Fruit fly (Drosophila melanogaster) whole organism, embryonic: ENCODE results near the gene CG43346.
A peak's percentile ranks its signal among the peaks of the same experiment; 100 is the strongest.

ENCODE experiments used
- ATbp ChIP-seq: fragments of 200-800 bp; sonication (Bioruptor generic); optimal IDR thresholded peaks from 2 replicates; lab custom pipeline; 2017; ENCODE audit warnings: missing biosample characterization, mild to moderate bottlenecking, missing genetic modification characterization, missing genetic modification reagents
- B-H1 ChIP-seq: fragments of 200-800 bp; sonication (Bioruptor generic); IDR thresholded peaks from 3 replicates; pipeline ENCODE4 v1.3.6; 2022; ENCODE audit warnings: missing biosample characterization, missing genetic modification characterization
- CG10267 ChIP-seq: fragments of 200-800 bp; sonication (Bioruptor generic); optimal IDR thresholded peaks from 2 replicates; lab custom pipeline; 2018; ENCODE audit warnings: missing biosample characterization, mild to moderate bottlenecking, missing genetic modification characterization, moderate library complexity
- CG10321 ChIP-seq: fragments of 200-800 bp; sonication (Bioruptor generic); IDR thresholded peaks from 2 replicates; pipeline ENCODE4 v1.3.6; 2022; ENCODE audit warnings: missing biosample characterization, missing genetic modification characterization
- CG10565 ChIP-seq: fragments of 200-800 bp; sonication (Bioruptor generic); optimal IDR thresholded peaks from 3 replicates; lab custom pipeline; 2016; ENCODE audit warnings: missing biosample characterization, mild to moderate bottlenecking, missing genetic modification characterization
- CG11398 ChIP-seq: fragments of 200-800 bp; sonication (Bioruptor generic); optimal IDR thresholded peaks from 2 replicates; lab custom pipeline; 2016; ENCODE audit warnings: missing biosample characterization, missing genetic modification characterization
- CG12391 ChIP-seq: fragments of 200-800 bp; sonication (Bioruptor generic); optimal IDR thresholded peaks from 3 replicates; lab custom pipeline; 2018; ENCODE audit warnings: missing biosample characterization, mild to moderate bottlenecking, missing genetic modification characterization, moderate library complexity
- CG12744 ChIP-seq: fragments of 200-800 bp; sonication (Bioruptor generic); optimal IDR thresholded peaks from 2 replicates; lab custom pipeline; 2016; ENCODE audit warnings: missing biosample characterization, missing genetic modification characterization
- CG13287 ChIP-seq: fragments of 200-800 bp; sonication (Bioruptor generic); IDR thresholded peaks from 2 replicates; pipeline ENCODE4 v1.3.6; 2022; ENCODE audit warnings: missing biosample characterization, missing genetic modification characterization; ENCODE audit not compliant: partially characterized antibody
- CG13775 ChIP-seq: fragments of 200-800 bp; sonication (Bioruptor generic); optimal IDR thresholded peaks from 3 replicates; lab custom pipeline; 2017; ENCODE audit warnings: missing biosample characterization, mild to moderate bottlenecking, missing genetic modification characterization
- CG13894 ChIP-seq: fragments of 200-800 bp; sonication (Bioruptor generic); optimal IDR thresholded peaks from 3 replicates; lab custom pipeline; 2018; ENCODE audit warnings: missing biosample characterization, mild to moderate bottlenecking, missing genetic modification characterization, moderate library complexity
- CG14441 ChIP-seq: fragments of 200-800 bp; sonication (Bioruptor generic); IDR thresholded peaks from 2 replicates; pipeline ENCODE4 v1.3.6; 2022; ENCODE audit warnings: missing biosample characterization, missing genetic modification characterization
- CG14710 ChIP-seq: fragments of 200-800 bp; sonication (Bioruptor generic); optimal IDR thresholded peaks from 3 replicates; lab custom pipeline; 2019; ENCODE audit warnings: missing biosample characterization, mild to moderate bottlenecking, missing genetic modification characterization, moderate library complexity
- CG15696 ChIP-seq: fragments of 200-800 bp; sonication (Bioruptor generic); optimal IDR thresholded peaks from 2 replicates; lab custom pipeline; 2019; ENCODE audit warnings: missing biosample characterization, mild to moderate bottlenecking, missing genetic modification characterization, moderate library complexity
- CG17328 ChIP-seq: fragments of 200-800 bp; sonication (Bioruptor generic); IDR thresholded peaks from 2 replicates; pipeline ENCODE4 v1.3.6; 2022; ENCODE audit warnings: missing biosample characterization, missing genetic modification characterization
- CG17912 ChIP-seq: fragments of 200-800 bp; sonication (Bioruptor generic); optimal IDR thresholded peaks from 2 replicates; lab custom pipeline; 2018; ENCODE audit warnings: missing biosample characterization, mild to moderate bottlenecking, missing genetic modification characterization
- CG18764 ChIP-seq: fragments of 200-800 bp; sonication (Bioruptor generic); optimal IDR thresholded peaks from 3 replicates; lab custom pipeline; 2016; ENCODE audit warnings: missing biosample characterization, missing genetic modification characterization
- CG2116 ChIP-seq: fragments of 200-800 bp; sonication (Bioruptor generic); optimal IDR thresholded peaks from 3 replicates; lab custom pipeline; 2018; ENCODE audit warnings: missing biosample characterization, mild to moderate bottlenecking, missing genetic modification characterization
- CG2129 ChIP-seq: fragments of 200-800 bp; sonication (Bioruptor generic); IDR thresholded peaks from 2 replicates; pipeline ENCODE4 v1.3.6; 2022; ENCODE audit warnings: missing biosample characterization, missing genetic modification characterization; ENCODE audit not compliant: partially characterized antibody
- CG30020 ChIP-seq: fragments of 200-800 bp; optimal IDR thresholded peaks from 2 replicates; lab custom pipeline; 2019; ENCODE audit warnings: missing biosample characterization, mild to moderate bottlenecking, missing genetic modification characterization, moderate library complexity
- CG32772 ChIP-seq: fragments of 200-800 bp; sonication (Bioruptor generic); IDR thresholded peaks from 2 replicates; pipeline ENCODE4 v1.3.6; 2022; ENCODE audit warnings: missing biosample characterization, missing genetic modification characterization
- CG33557 ChIP-seq: fragments of 200-800 bp; sonication (Bioruptor generic); optimal IDR thresholded peaks from 2 replicates; lab custom pipeline; 2019; ENCODE audit warnings: missing biosample characterization, mild to moderate bottlenecking, missing genetic modification characterization, moderate library complexity
- CG34224 ChIP-seq: fragments of 200-800 bp; sonication (Bioruptor generic); IDR thresholded peaks from 3 replicates; pipeline ENCODE4 v1.3.6; 2022; ENCODE audit warnings: missing biosample characterization, missing genetic modification characterization; ENCODE audit not compliant: partially characterized antibody
- CG34376 ChIP-seq: fragments of 200-800 bp; sonication (Bioruptor generic); optimal IDR thresholded peaks from 2 replicates; lab custom pipeline; 2018; ENCODE audit warnings: missing biosample characterization, mild to moderate bottlenecking, missing genetic modification characterization
- CG3847 ChIP-seq: fragments of 200-800 bp; sonication (Bioruptor generic); IDR thresholded peaks from 2 replicates; pipeline ENCODE4 v1.3.6; 2022; ENCODE audit warnings: missing biosample characterization, missing genetic modification characterization
- CG4617 ChIP-seq: fragments of 200-800 bp; sonication (Bioruptor generic); optimal IDR thresholded peaks from 3 replicates; lab custom pipeline; 2016; ENCODE audit warnings: missing biosample characterization, missing genetic modification characterization, borderline replicate concordance
- CG6765 ChIP-seq: fragments of 200-800 bp; sonication (Bioruptor generic); optimal IDR thresholded peaks from 3 replicates; lab custom pipeline; 2017; ENCODE audit warnings: missing biosample characterization, mild to moderate bottlenecking, missing genetic modification characterization
- CG7786 ChIP-seq: fragments of 200-800 bp; sonication (Bioruptor generic); optimal IDR thresholded peaks from 2 replicates; lab custom pipeline; 2016; ENCODE audit warnings: missing biosample characterization, missing genetic modification characterization
- CG7963 ChIP-seq: fragments of 200-800 bp; sonication (Bioruptor generic); IDR thresholded peaks from 3 replicates; pipeline ENCODE4 v1.3.6; 2022; ENCODE audit warnings: missing biosample characterization, missing genetic modification characterization; ENCODE audit not compliant: partially characterized antibody
- CG8944 ChIP-seq: fragments of 200-800 bp; sonication (Bioruptor generic); optimal IDR thresholded peaks from 3 replicates; lab custom pipeline; 2016; ENCODE audit warnings: missing biosample characterization, missing genetic modification characterization
- CkIIα-i1 ChIP-seq: fragments of 200-800 bp; sonication (Bioruptor generic); IDR thresholded peaks from 2 replicates; pipeline ENCODE4 v1.3.6; 2022; ENCODE audit warnings: missing biosample characterization, missing genetic modification characterization
- E2f1 ChIP-seq: fragments of 200-800 bp; sonication (Bioruptor generic); IDR thresholded peaks from 2 replicates; pipeline ENCODE4 v1.3.6; 2022; ENCODE audit warnings: missing biosample characterization, missing genetic modification characterization
- Fer3 ChIP-seq: fragments of 200-800 bp; sonication (Bioruptor generic); optimal IDR thresholded peaks from 2 replicates; lab custom pipeline; 2018; ENCODE audit warnings: missing biosample characterization, mild to moderate bottlenecking, missing genetic modification characterization, moderate library complexity
- HHEX ChIP-seq: fragments of 200-800 bp; sonication (Bioruptor generic); optimal IDR thresholded peaks from 3 replicates; lab custom pipeline; 2017; ENCODE audit warnings: missing biosample characterization, mild to moderate bottlenecking, missing genetic modification characterization, missing genetic modification reagents
- Hr51 ChIP-seq, 2 experiments: fragments of 200-800 bp; sonication (Bioruptor generic); optimal IDR thresholded peaks; 2 replicates in 1 of 2; 3 replicates in 1 of 2; lab custom pipeline; 2016 to 2018; ENCODE audit warnings: missing biosample characterization in 2 of 2, missing genetic modification characterization in 2 of 2, mild to moderate bottlenecking in 1 of 2, moderate library complexity in 1 of 2
- Opbp ChIP-seq: fragments of 200-800 bp; sonication (Bioruptor generic); IDR thresholded peaks from 3 replicates; pipeline ENCODE4 v1.3.6; 2022; ENCODE audit warnings: missing biosample characterization, missing genetic modification characterization; ENCODE audit not compliant: partially characterized antibody
- Optix ChIP-seq: fragments of 200-800 bp; sonication (Bioruptor generic); IDR thresholded peaks from 3 replicates; pipeline ENCODE4 v1.3.6; 2022; ENCODE audit warnings: missing biosample characterization, missing genetic modification characterization
- Trl ChIP-seq, 3 experiments: fragments of >200 bp in 2 of 3; fragments of 200-800 bp in 1 of 3; sonication (Bioruptor generic) in 1 of 3; optimal IDR thresholded peaks; 2 replicates in 1 of 3; 3 replicates in 2 of 3; lab custom pipeline; 2016 to 2017; ENCODE audit warnings: missing biosample characterization in 1 of 3, missing genetic modification characterization in 1 of 3
- ato ChIP-seq: fragments of 200-800 bp; sonication (Bioruptor generic); IDR thresholded peaks from 2 replicates; pipeline ENCODE4 v1.3.6; 2022; ENCODE audit warnings: missing biosample characterization, missing genetic modification characterization; ENCODE audit not compliant: partially characterized antibody
- emc ChIP-seq: fragments of 200-800 bp; sonication (Bioruptor generic); optimal IDR thresholded peaks from 2 replicates; lab custom pipeline; 2016; ENCODE audit warnings: missing biosample characterization, missing genetic modification characterization
- eve ChIP-seq, 2 experiments: fragments of >200 bp; optimal IDR thresholded peaks; 2 replicates each; lab custom pipeline; 2017; ENCODE audit warnings: missing biosample characterization in 2 of 2, missing genetic modification characterization in 2 of 2
- lov ChIP-seq, 2 experiments: fragments of 200-800 bp in 1 of 2; fragments of >200 bp in 1 of 2; sonication (Bioruptor generic) in 1 of 2; IDR thresholded peaks in 1 of 2; optimal IDR thresholded peaks in 1 of 2; 2 replicates in 1 of 2; 3 replicates in 1 of 2; pipeline versions ENCODE4 v1.3.6 to Lab custom; 2017 to 2022; ENCODE audit warnings: missing biosample characterization in 1 of 2, missing genetic modification characterization in 1 of 2
- nau ChIP-seq: fragments of 200-800 bp; sonication (Bioruptor generic); optimal IDR thresholded peaks from 3 replicates; lab custom pipeline; 2017; ENCODE audit warnings: missing biosample characterization, mild to moderate bottlenecking, missing genetic modification characterization, missing genetic modification reagents
- nerfin-2 ChIP-seq: fragments of 200-800 bp; sonication (Bioruptor generic); IDR thresholded peaks from 2 replicates; pipeline ENCODE4 v1.3.6; 2022; ENCODE audit warnings: missing biosample characterization, missing genetic modification characterization; ENCODE audit not compliant: partially characterized antibody
- psq ChIP-seq: fragments of 200-800 bp; sonication (Bioruptor generic); optimal IDR thresholded peaks from 2 replicates; lab custom pipeline; 2017; ENCODE audit warnings: missing biosample characterization, missing genetic modification characterization
- rib ChIP-seq: fragments of 200-800 bp; sonication (Bioruptor generic); IDR thresholded peaks from 2 replicates; pipeline ENCODE4 v1.3.6; 2022; ENCODE audit warnings: missing biosample characterization, missing genetic modification characterization
- sc ChIP-seq, 3 experiments: fragments of >200 bp in 2 of 3; fragments of 200-800 bp in 1 of 3; sonication (Bioruptor generic) in 1 of 3; optimal IDR thresholded peaks; 2 replicates in 2 of 3; 3 replicates in 1 of 3; lab custom pipeline; 2017; ENCODE audit warnings: mild to moderate bottlenecking in 1 of 3, missing biosample characterization in 1 of 3, missing genetic modification characterization in 1 of 3, missing genetic modification reagents in 1 of 3
- toy ChIP-seq: fragments of 200-800 bp; sonication (Bioruptor generic); IDR thresholded peaks from 2 replicates; pipeline ENCODE4 v1.3.6; 2022; ENCODE audit warnings: missing biosample characterization, missing genetic modification characterization

The CG43346 gene

DNA sequence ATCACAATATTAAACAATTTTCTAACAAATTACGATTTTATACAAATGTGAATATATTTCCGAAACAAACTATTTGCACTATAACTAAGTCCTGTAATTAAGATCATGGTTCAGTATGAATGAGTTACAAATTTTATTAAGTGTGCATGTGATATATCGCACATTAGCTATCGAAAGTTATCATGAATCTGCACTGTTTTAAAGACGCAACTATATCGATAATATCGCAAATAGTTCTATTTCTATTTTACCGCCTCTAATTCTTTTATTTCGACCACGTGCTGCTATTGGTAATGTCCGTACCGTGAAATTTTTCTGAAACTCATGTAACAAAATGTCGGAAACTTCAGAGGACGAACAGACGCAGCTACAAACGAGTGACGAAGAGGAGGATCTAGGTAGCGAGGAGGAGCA lies 25.4 kb downstream of the CG43346 start, which contains the start of gene pths (continued):
- TF ChIP-seq lov (optimal IDR thresholded peaks at IDR 0.05; lab: Kevin White, UChicago): no peak
- no peak for TF ChIP-seq lov (GFP tag; IDR thresholded peaks at IDR 0.05; lab: Robert Waterston, UW)
- no peak for TF ChIP-seq emc
- 0 out of 2 replicates have a peak, but pooled peaks have one; percentile 28 for TF ChIP-seq CG17328
- peak; percentile 67 for TF ChIP-seq CG14710 (tag; lab: Kevin White, UChicago)
- TF ChIP-seq CG13287 (GFP tag; lab: Robert Waterston, UW): peak; percentile 78
- TF ChIP-seq Optix: no peak
- TF ChIP-seq Hr51 (GFP tag; optimal IDR thresholded peaks at IDR 0.05; lab: Kevin White, UChicago): no peak
- TF ChIP-seq CG34224: peak; percentile 75
- no peak for TF ChIP-seq CG11398
- TF ChIP-seq Fer3: peak; percentile 44
- TF ChIP-seq CG33557: no peak
- TF ChIP-seq CG34376: no peak
- TF ChIP-seq CkIIα-i1: no peak
- TF ChIP-seq CG13894 (tag; lab: Kevin White, UChicago): peak; percentile 52
- TF ChIP-seq CG3847: peak; percentile 59; the same call in 1 of the 2 replicates
- peak; percentile 71; the same call in 1 of the 2 replicates for TF ChIP-seq ato (GFP tag; lab: Robert Waterston, UW)
- TF ChIP-seq E2f1 (GFP tag; lab: Robert Waterston, UW): no peak; the same call in 1 of the 2 replicates
- no peak for TF ChIP-seq CG10565 (GFP tag; lab: Kevin White, UChicago)
- TF ChIP-seq psq: no peak
- TF ChIP-seq CG2129: peak; percentile 72
- no peak for TF ChIP-seq HHEX (GFP tag; lab: Kevin White, UChicago)
- TF ChIP-seq CG18764 (GFP tag; lab: Kevin White, UChicago): peak; percentile 4
- TF ChIP-seq eve (GFP tag; optimal IDR thresholded peaks at IDR 0.05; lab: Kevin White, UChicago): no peak
- TF ChIP-seq CG8944 (GFP tag; lab: Kevin White, UChicago): peak; percentile 59
- TF ChIP-seq CG15696: peak; percentile 42
- peak; percentile 96 for TF ChIP-seq CG2116
- peak; percentile 98 for TF ChIP-seq CG30020 (tag; lab: Kevin White, UChicago)
- TF ChIP-seq CG17912 (GFP tag; lab: Kevin White, UChicago): no peak
- TF ChIP-seq nau (GFP tag; lab: Kevin White, UChicago): no peak
- peak; percentile 65; the same call in 2 of the 3 replicates for TF ChIP-seq CG7963 (GFP tag; lab: Robert Waterston, UW)
- peak; percentile 38 for TF ChIP-seq CG7786
- no peak for TF ChIP-seq Trl (optimal IDR thresholded peaks at IDR 0.05; lab: Kevin White, UChicago)
- TF ChIP-seq Trl (GFP tag; optimal IDR thresholded peaks at IDR 0.05; lab: Kevin White, UChicago): peak; percentile 40
- TF ChIP-seq CG12391 (tag; lab: Kevin White, UChicago): peak; percentile 59
- TF ChIP-seq CG12744 (GFP tag; lab: Kevin White, UChicago): peak; percentile 22
- TF ChIP-seq CG4617 (GFP tag; lab: Kevin White, UChicago): peak; percentile 31
- TF ChIP-seq rib (GFP tag; lab: Robert Waterston, UW): no peak
- no peak for TF ChIP-seq CG32772
- TF ChIP-seq B-H1 (GFP tag; lab: Robert Waterston, UW): no peak
- TF ChIP-seq sc (optimal IDR thresholded peaks at IDR 0.05; lab: Kevin White, UChicago): no peak
- TF ChIP-seq sc (GFP tag; optimal IDR thresholded peaks at IDR 0.05; lab: Kevin White, UChicago): no peak
- TF ChIP-seq CG6765 (GFP tag; lab: Kevin White, UChicago): no peak
- no peak for TF ChIP-seq CG10321 (GFP tag; lab: Robert Waterston, UW)
- peak; percentile 48 for TF ChIP-seq CG10267 (tag; lab: Kevin White, UChicago)
- peak; percentile 86 for TF ChIP-seq Opbp (GFP tag; lab: Robert Waterston, UW)
- peak; percentile 8 for TF ChIP-seq CG13775
- peak; percentile 44; the same call in 1 of the 2 replicates for TF ChIP-seq CG14441 (GFP tag; lab: Robert Waterston, UW)
- TF ChIP-seq ATbp (GFP tag; lab: Kevin White, UChicago): no peak
- TF ChIP-seq nerfin-2 (GFP tag; lab: Robert Waterston, UW): peak; percentile 74
- TF ChIP-seq toy (GFP tag; lab: Robert Waterston, UW): no peak
